Fruit fly (Drosophila melanogaster): ENCODE measurements around the gene CG8861.

dm6 chr3R:9353276-9353652 is 25.0 kb upstream of the CG8861 start:
- no peak for TF ChIP-seq insv (optimal IDR thresholded peaks at IDR 0.05)
- TF ChIP-seq psq (optimal IDR thresholded peaks at IDR 0.05): no peak
- no peak for TF ChIP-seq Myc (optimal IDR thresholded peaks at IDR 0.05)
- TF ChIP-seq ttk (optimal IDR thresholded peaks at IDR 0.05): no peak
- no peak for TF ChIP-seq h (optimal IDR thresholded peaks at IDR 0.05)
- no peak for TF ChIP-seq Sin3A (optimal IDR thresholded peaks at IDR 0.05)
